2 worm cellular contexts compared by ENCODE assay signal in the genomic region with DNA sequence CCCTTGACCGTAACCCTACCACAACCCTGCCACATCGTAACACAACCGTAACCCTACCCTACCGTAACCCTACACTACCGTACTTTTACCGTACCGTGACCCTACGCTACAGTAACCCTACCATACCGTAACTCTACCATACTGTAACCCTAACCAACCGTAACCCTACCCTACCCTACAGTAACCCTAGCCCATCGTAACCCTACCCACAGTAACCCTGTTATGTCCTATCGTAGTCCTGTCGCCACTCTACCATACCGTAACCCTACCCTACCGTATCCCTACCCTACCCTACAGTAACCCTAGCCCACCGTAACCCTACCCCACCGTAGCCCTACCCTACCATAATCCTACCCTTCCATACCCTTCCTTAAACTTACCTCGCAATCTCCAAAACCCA.
A peak's percentile ranks its signal among the peaks of the same experiment; 100 is the strongest.
TF ChIP-seq lines count a peak whose summit lies in the region.

No protein-coding gene starts in this region.

TF ChIP-seq in whole organism, L4 larva, 104 proteins besides CTCF, POLR2A, EP300 and RAD21:
- TF ChIP-seq nhr-102 (tag; optimal IDR thresholded peaks at IDR 0.05; lab: Kevin White, UChicago) (no peak), aha-1 (tag; lab: Kevin White, UChicago) (no peak), lim-7 (GFP tag; IDR thresholded peaks at IDR 0.05; lab: Robert Waterston, UW) (no peak), zfp-3 (GFP tag; conservative IDR thresholded peaks at IDR 0.05; lab: Robert Waterston, UW) (no peak), sdz-12 (GFP tag; optimal IDR thresholded peaks at IDR 0.05; lab: Kevin White, UChicago) (no peak), Y5F2A.4 (GFP tag; optimal IDR thresholded peaks at IDR 0.05; lab: Kevin White, UChicago) (no peak), snpc-1.2 (GFP tag; IDR thresholded peaks at IDR 0.05; lab: Robert Waterston, UW) (no peak), saeg-2 (GFP tag; IDR thresholded peaks at IDR 0.05; lab: Robert Waterston, UW) (no peak), nhr-11 (tag; optimal IDR thresholded peaks at IDR 0.05; lab: Kevin White, UChicago) (no peak), mxl-3 (GFP tag; optimal IDR thresholded peaks at IDR 0.05; lab: Kevin White, UChicago) (no peak), snpc-4 (tag; optimal IDR thresholded peaks at IDR 0.05; lab: Kevin White, UChicago) (no peak), Y75B8A.6 (GFP tag; IDR thresholded peaks at IDR 0.05; lab: Robert Waterston, UW) (no peak), nhr-42 (GFP tag; IDR thresholded peaks at IDR 0.05; lab: Robert Waterston, UW) (peak; percentile 56; the same call in 1 of the 2 replicates), ceh-82 (tag; optimal IDR thresholded peaks at IDR 0.05; lab: Kevin White, UChicago) (no peak), nhr-6 (tag; optimal IDR thresholded peaks at IDR 0.05; lab: Kevin White, UChicago) (no peak), zip-11 (GFP tag; IDR thresholded peaks at IDR 0.05; lab: Robert Waterston, UW) (no peak), ces-1 (GFP tag; optimal IDR thresholded peaks at IDR 0.05; lab: Kevin White, UChicago) (no peak), unc-62 (GFP tag; optimal IDR thresholded peaks at IDR 0.05 in 1 of 2; lab: Kevin White, UChicago) (peak in 1 of 2 experiments; percentile 83), unc-62 (tag; optimal IDR thresholded peaks at IDR 0.05; lab: Kevin White, UChicago) (no peak)

TF ChIP-seq in whole organism, late embryonic, 69 proteins besides CTCF, POLR2A, EP300 and RAD21:
- TF ChIP-seq sdc-2 (tag; optimal IDR thresholded peaks at IDR 0.05; lab: Kevin White, UChicago) = no peak
- TF ChIP-seq ceh-45 (GFP tag; IDR thresholded peaks at IDR 0.05; lab: Robert Waterston, UW) = 0 out of 2 replicates have a peak, but pooled peaks have one; percentile 17
